Worm (Caenorhabditis elegans) whole organism, L1 larva: ENCODE measurements around the gene ZK792.4.

Experiments
- aly-2 ChIP-seq: fragments of 150-350 bp; optimal IDR thresholded peaks from 2 replicates; lab custom pipeline; 2014; ENCODE audit warnings: missing biosample characterization, missing genetic modification characterization
- ceh-63 ChIP-seq: fragments of 200-800 bp; sonication (Bioruptor generic); optimal IDR thresholded peaks from 2 replicates; lab custom pipeline; 2018; ENCODE audit warnings: mild to moderate bottlenecking, missing genetic modification characterization, missing compliant biosample characterization
- ceh-88 ChIP-seq: fragments of 200-800 bp; sonication (Bioruptor generic); IDR thresholded peaks from 2 replicates; pipeline ENCODE4 v1.3.6; 2022; ENCODE audit warnings: missing genetic modification characterization, missing compliant biosample characterization
- ceh-90 ChIP-seq: sonication (generic microtip); optimal IDR thresholded peaks from 2 replicates; lab custom pipeline; 2016; ENCODE audit warnings: missing genetic modification characterization, missing compliant biosample characterization
- dsc-1 ChIP-seq: sonication (generic microtip); optimal IDR thresholded peaks from 2 replicates; lab custom pipeline; 2016; ENCODE audit warnings: mild to moderate bottlenecking, missing genetic modification characterization, missing compliant biosample characterization
- elt-2 ChIP-seq: sonication (generic microtip); optimal IDR thresholded peaks from 2 replicates; lab custom pipeline; 2016; ENCODE audit warnings: missing genetic modification characterization, mild to moderate bottlenecking, inconsistent platforms, missing compliant biosample characterization, missing genetic modification reagents
- ets-5 ChIP-seq: fragments of 200-800 bp; sonication (Bioruptor generic); IDR thresholded peaks from 2 replicates; pipeline ENCODE4 v1.3.6; 2022; ENCODE audit warnings: missing genetic modification characterization, missing compliant biosample characterization
- fkh-8 ChIP-seq: sonication (generic microtip); optimal IDR thresholded peaks from 2 replicates; lab custom pipeline; 2016; ENCODE audit warnings: mild to moderate bottlenecking, missing genetic modification characterization, missing compliant biosample characterization
- fos-1 ChIP-seq: fragments of 150-350 bp; optimal IDR thresholded peaks from 2 replicates; lab custom pipeline; 2014; ENCODE audit warnings: missing biosample characterization, missing genetic modification characterization
- hlh-17 ChIP-seq: fragments of 200-800 bp; sonication (Bioruptor generic); optimal IDR thresholded peaks from 2 replicates; lab custom pipeline; 2018; ENCODE audit warnings: missing genetic modification characterization, mild to moderate bottlenecking, missing compliant biosample characterization, moderate library complexity, borderline replicate concordance
- hlh-4 ChIP-seq: sonication (generic microtip); optimal IDR thresholded peaks from 2 replicates; lab custom pipeline; 2016; ENCODE audit warnings: mild to moderate bottlenecking, missing genetic modification characterization, missing compliant biosample characterization
- isw-1 ChIP-seq: fragments of 200-800 bp; sonication (Bioruptor generic); IDR thresholded peaks from 2 replicates; pipeline ENCODE4 v1.3.6; 2022; ENCODE audit warnings: missing genetic modification characterization, missing compliant biosample characterization
- lin-14 ChIP-seq: fragments of 200-800 bp; sonication (Bioruptor generic); optimal IDR thresholded peaks from 2 replicates; lab custom pipeline; 2018; ENCODE audit warnings: mild to moderate bottlenecking, missing genetic modification characterization, moderate library complexity, missing compliant biosample characterization
- lin-15B ChIP-seq: fragments of 150-350 bp; sonication (generic microtip); optimal IDR thresholded peaks from 3 replicates; lab custom pipeline; 2014; ENCODE audit warnings: missing biosample characterization, missing genetic modification characterization
- lin-35 ChIP-seq, 2 experiments: fragments of 150-350 bp; optimal IDR thresholded peaks; 2 replicates each; lab custom pipeline; 2014; ENCODE audit warnings: missing biosample characterization in 2 of 2, missing genetic modification characterization in 2 of 2, missing genetic modification reagents in 2 of 2
- lsy-2 ChIP-seq, 2 experiments: fragments of 150-350 bp; optimal IDR thresholded peaks; 2 replicates each; lab custom pipeline; 2014; ENCODE audit warnings: missing biosample characterization in 2 of 2, missing genetic modification characterization in 2 of 2
- mab-9 ChIP-seq: fragments of 200-800 bp; sonication (Bioruptor generic); IDR thresholded peaks from 2 replicates; pipeline ENCODE4 v1.3.6; 2022; ENCODE audit warnings: missing genetic modification reagents, missing genetic modification characterization, missing compliant biosample characterization
- mep-1 ChIP-seq: fragments of 150-350 bp; optimal IDR thresholded peaks from 2 replicates; lab custom pipeline; 2014; ENCODE audit warnings: missing biosample characterization, missing genetic modification characterization
- nhr-11 ChIP-seq: fragments of 150-350 bp; optimal IDR thresholded peaks from 2 replicates; lab custom pipeline; 2014; ENCODE audit warnings: missing biosample characterization, missing genetic modification characterization
- nhr-19 ChIP-seq: fragments of 200-800 bp; sonication (Bioruptor generic); conservative IDR thresholded peaks from 2 replicates; pipeline ENCODE4 v1.3.6; 2022; ENCODE audit warnings: missing genetic modification characterization, missing compliant biosample characterization
- nhr-20 ChIP-seq: sonication (generic microtip); optimal IDR thresholded peaks from 2 replicates; lab custom pipeline; 2016; ENCODE audit warnings: mild to moderate bottlenecking, missing genetic modification characterization, missing compliant biosample characterization
- nhr-47 ChIP-seq: sonication (generic microtip); optimal IDR thresholded peaks from 2 replicates; lab custom pipeline; 2016; ENCODE audit warnings: mild to moderate bottlenecking, missing genetic modification characterization, moderate library complexity, missing compliant biosample characterization
- nhr-71 ChIP-seq: sonication (generic microtip); optimal IDR thresholded peaks from 2 replicates; lab custom pipeline; 2016; ENCODE audit warnings: mild to moderate bottlenecking, missing genetic modification characterization, moderate library complexity, missing compliant biosample characterization
- nhr-76 ChIP-seq: sonication (generic microtip); optimal IDR thresholded peaks from 2 replicates; lab custom pipeline; 2017; ENCODE audit warnings: missing biosample characterization, missing genetic modification characterization
- nhr-85 ChIP-seq: sonication (generic microtip); peaks from one replicate; lab custom pipeline; 2016; ENCODE audit warnings: missing genetic modification characterization, inconsistent platforms, missing compliant biosample characterization
- nhr-90 ChIP-seq: sonication (generic microtip); optimal IDR thresholded peaks from 2 replicates; lab custom pipeline; 2016; ENCODE audit warnings: mild to moderate bottlenecking, missing genetic modification characterization, missing compliant biosample characterization; ENCODE audit not compliant: poor library complexity
- pag-3 ChIP-seq: sonication (generic microtip); optimal IDR thresholded peaks from 2 replicates; lab custom pipeline; 2017; ENCODE audit warnings: missing genetic modification characterization, mild to moderate bottlenecking, missing compliant biosample characterization, antibody characterized with exemption, borderline replicate concordance; ENCODE audit not compliant: insufficient read depth
- pqm-1 ChIP-seq: sonication (generic microtip); optimal IDR thresholded peaks from 3 replicates; lab custom pipeline; 2017; ENCODE audit warnings: missing biosample characterization, missing genetic modification characterization
- skn-1 ChIP-seq: fragments of 150-350 bp; optimal IDR thresholded peaks from 2 replicates; lab custom pipeline; 2014; ENCODE audit warnings: missing biosample characterization, missing genetic modification characterization
- snpc-4 ChIP-seq: fragments of 150-350 bp; optimal IDR thresholded peaks from 2 replicates; lab custom pipeline; 2014; ENCODE audit warnings: missing biosample characterization, missing genetic modification characterization
- snu-23 ChIP-seq: sonication (generic microtip); optimal IDR thresholded peaks from 2 replicates; lab custom pipeline; 2016; ENCODE audit warnings: missing genetic modification characterization, missing compliant biosample characterization
- sox-4 ChIP-seq: sonication (generic microtip); optimal IDR thresholded peaks from 2 replicates; lab custom pipeline; 2016; ENCODE audit warnings: missing genetic modification characterization, missing compliant biosample characterization
- unc-130 ChIP-seq: fragments of 150-350 bp; optimal IDR thresholded peaks from 2 replicates; lab custom pipeline; 2017; ENCODE audit warnings: missing biosample characterization, missing genetic modification characterization, inconsistent platforms
- unc-62 ChIP-seq: fragments of 150-350 bp; optimal IDR thresholded peaks from 2 replicates; lab custom pipeline; 2014; ENCODE audit warnings: missing biosample characterization, missing genetic modification reagents, missing genetic modification characterization
- unc-86 ChIP-seq: sonication (generic microtip); optimal IDR thresholded peaks from 2 replicates; lab custom pipeline; 2016; ENCODE audit warnings: missing genetic modification characterization, missing compliant biosample characterization
- unc-98 ChIP-seq: fragments of 200-800 bp; sonication (Bioruptor generic); IDR thresholded peaks from 2 replicates; pipeline ENCODE4 v1.3.6; 2022; ENCODE audit warnings: missing genetic modification characterization, missing compliant biosample characterization
- vab-15 ChIP-seq: sonication (generic microtip); optimal IDR thresholded peaks from 2 replicates; lab custom pipeline; 2017; ENCODE audit warnings: missing genotype, mild to moderate bottlenecking, missing genetic modification characterization, missing compliant biosample characterization
- zag-1 ChIP-seq: fragments of 150-350 bp; optimal IDR thresholded peaks from 2 replicates; lab custom pipeline; 2014; ENCODE audit warnings: missing biosample characterization, missing genetic modification characterization
- ztf-11 ChIP-seq, 2 experiments: sonication (generic microtip); optimal IDR thresholded peaks; 2 replicates each; lab custom pipeline; 2016 to 2017; ENCODE audit warnings: missing genetic modification characterization in 2 of 2, missing biosample characterization in 1 of 2, missing compliant biosample characterization in 1 of 2
- ztf-4 ChIP-seq: fragments of 150-350 bp; optimal IDR thresholded peaks from 2 replicates; lab custom pipeline; 2014; ENCODE audit warnings: missing biosample characterization, missing genetic modification characterization

The ZK792.4 gene

DNA sequence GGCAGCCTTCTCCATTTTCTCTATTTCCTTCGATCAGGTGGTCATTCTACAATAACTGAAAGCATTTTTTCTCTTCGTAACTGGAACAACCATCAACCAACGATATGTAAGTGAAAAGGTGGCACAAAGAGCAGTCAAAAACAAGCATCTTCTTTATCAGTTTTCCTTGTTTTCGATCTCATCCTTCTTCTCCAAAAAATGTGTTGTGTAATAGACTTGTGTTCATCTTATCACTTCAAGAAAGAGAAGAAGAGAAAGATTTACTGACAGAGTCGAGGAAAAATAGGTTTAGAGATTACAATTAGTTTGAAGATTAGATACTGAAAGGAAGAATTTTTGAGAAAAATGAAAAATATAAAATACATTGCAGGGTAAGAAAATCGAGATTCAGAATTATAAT is 36.5 kb downstream of the ZK792.4 start:
- TF ChIP-seq pag-3 (tag; lab: Kevin White, UChicago): no peak
- TF ChIP-seq pqm-1 (tag; lab: Kevin White, UChicago): no peak
- no peak for TF ChIP-seq mep-1 (tag; lab: Kevin White, UChicago)
- TF ChIP-seq elt-2 (tag; lab: Kevin White, UChicago): peak; percentile 8
- no peak for TF ChIP-seq nhr-90 (tag; lab: Kevin White, UChicago)
- no peak for TF ChIP-seq skn-1 (tag; lab: Kevin White, UChicago)
- TF ChIP-seq nhr-85 (tag; lab: Kevin White, UChicago): no peak
- TF ChIP-seq nhr-11 (tag; lab: Kevin White, UChicago): no peak
- peak; percentile 23 for TF ChIP-seq nhr-20 (tag; lab: Kevin White, UChicago)
- no peak for TF ChIP-seq dsc-1
- no peak for TF ChIP-seq hlh-17 (GFP tag; lab: Kevin White, UChicago)
- TF ChIP-seq nhr-71 (tag; lab: Kevin White, UChicago): peak; percentile 34
- TF ChIP-seq unc-98 (GFP tag; lab: Robert Waterston, UW): no peak
- TF ChIP-seq ztf-4 (tag; lab: Kevin White, UChicago): peak; percentile 10
- peak; percentile 21 for TF ChIP-seq unc-130 (tag; lab: Kevin White, UChicago)
- no peak for TF ChIP-seq unc-62 (GFP tag; lab: Kevin White, UChicago)
- no peak for TF ChIP-seq snpc-4
- no peak for TF ChIP-seq aly-2 (tag; lab: Kevin White, UChicago)
- TF ChIP-seq fkh-8: no peak
- peak in 1 of 2 experiments; percentile 25 for TF ChIP-seq lsy-2 (tag; optimal IDR thresholded peaks at IDR 0.05; lab: Kevin White, UChicago)
- TF ChIP-seq snu-23 (GFP tag; lab: Kevin White, UChicago): peak; percentile 27
- no peak for TF ChIP-seq isw-1 (GFP tag; lab: Robert Waterston, UW)
- TF ChIP-seq lin-14 (GFP tag; lab: Kevin White, UChicago): peak; percentile 67
- no peak for TF ChIP-seq zag-1 (tag; lab: Kevin White, UChicago)

DNA sequence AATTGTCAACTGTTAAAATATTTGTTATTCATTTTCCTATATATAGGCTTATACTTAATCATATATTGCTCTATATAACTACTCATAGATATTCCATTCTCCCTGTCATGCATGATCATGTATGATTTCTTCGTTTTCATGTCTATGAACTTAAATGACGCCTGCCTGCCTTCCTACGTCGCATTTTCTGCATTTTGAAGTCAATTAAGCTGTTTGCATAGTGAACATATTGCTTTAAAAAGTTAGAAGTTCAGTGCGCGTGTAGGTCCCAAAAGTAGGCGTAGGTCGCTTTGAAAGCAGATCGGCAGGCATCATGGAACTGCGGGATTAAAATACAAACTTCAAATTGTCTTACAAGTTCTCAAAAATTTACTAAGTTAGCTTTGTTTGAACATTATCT is 37.1 kb downstream of the ZK792.4 start:
- TF ChIP-seq ceh-88 (GFP tag; lab: Robert Waterston, UW) (no peak), hlh-17 (GFP tag; lab: Kevin White, UChicago) (peak; percentile 29), fos-1 (tag; lab: Kevin White, UChicago) (no peak), hlh-4 (tag; lab: Kevin White, UChicago) (no peak), nhr-47 (no peak), unc-86 (tag; lab: Kevin White, UChicago) (no peak)

ce11 chrIV:11643829-11644228 is 38.0 kb downstream of the ZK792.4 start, which contains the start of gene prx-2:
prx-2 (plus strand) TSS chrIV:11644129.
- no peak for TF ChIP-seq ceh-90 (tag; lab: Kevin White, UChicago)
- TF ChIP-seq ets-5: no peak
- TF ChIP-seq lin-35 (GFP tag; optimal IDR thresholded peaks at IDR 0.05; lab: Kevin White, UChicago): no peak
- TF ChIP-seq dsc-1: no peak
- no peak for TF ChIP-seq ceh-63 (GFP tag; lab: Kevin White, UChicago)
- no peak for TF ChIP-seq pqm-1 (tag; lab: Kevin White, UChicago)
- no peak for TF ChIP-seq lin-15B (tag; lab: Kevin White, UChicago)
- TF ChIP-seq hlh-17 (GFP tag; lab: Kevin White, UChicago): no peak
- TF ChIP-seq nhr-90 (tag; lab: Kevin White, UChicago): no peak
- no peak for TF ChIP-seq unc-62 (GFP tag; lab: Kevin White, UChicago)
- TF ChIP-seq vab-15 (tag; lab: Kevin White, UChicago): no peak
- no peak for TF ChIP-seq nhr-19 (GFP tag; lab: Robert Waterston, UW)
- no peak for TF ChIP-seq sox-4 (tag; lab: Kevin White, UChicago)
- TF ChIP-seq mab-9 (GFP tag; lab: Robert Waterston, UW): no peak
- TF ChIP-seq nhr-76: no peak
- no peak for TF ChIP-seq ceh-88 (GFP tag; lab: Robert Waterston, UW)
- TF ChIP-seq ztf-11 (tag; optimal IDR thresholded peaks at IDR 0.05; lab: Kevin White, UChicago): no peak
